Fruit fly (Drosophila melanogaster) whole organism, prepupa: Measurements from ENCODE around the gene COX5B.

Experiments
- CG10631 ChIP-seq: fragments of 200-800 bp; sonication (Bioruptor generic); optimal IDR thresholded peaks from 2 replicates; lab custom pipeline; 2016; ENCODE audit warnings: missing biosample characterization, missing genetic modification characterization
- CG10669 ChIP-seq: fragments of 200-800 bp; sonication (Bioruptor generic); optimal IDR thresholded peaks from 3 replicates; lab custom pipeline; 2018; ENCODE audit warnings: missing biosample characterization, mild to moderate bottlenecking, missing genetic modification characterization, moderate library complexity
- CG1621 ChIP-seq: fragments of 200-800 bp; sonication (Bioruptor generic); optimal IDR thresholded peaks from 3 replicates; lab custom pipeline; 2018; ENCODE audit warnings: missing biosample characterization, mild to moderate bottlenecking, missing genetic modification characterization
- CG3032 ChIP-seq: fragments of 200-800 bp; optimal IDR thresholded peaks from 2 replicates; lab custom pipeline; 2019; ENCODE audit warnings: missing biosample characterization, mild to moderate bottlenecking, missing genetic modification characterization, moderate library complexity
- CG31627 ChIP-seq: fragments of 200-800 bp; sonication (Bioruptor generic); optimal IDR thresholded peaks from 3 replicates; lab custom pipeline; 2016; ENCODE audit warnings: missing biosample characterization, missing genetic modification characterization
- CG32006 ChIP-seq: fragments of 200-800 bp; sonication (Bioruptor generic); optimal IDR thresholded peaks from 3 replicates; lab custom pipeline; 2017; ENCODE audit warnings: missing biosample characterization, mild to moderate bottlenecking, missing genetic modification characterization
- CG6163 ChIP-seq: fragments of 200-800 bp; sonication (Bioruptor generic); IDR thresholded peaks from 3 replicates; pipeline ENCODE4 v1.3.6; 2022; ENCODE audit warnings: missing biosample characterization, missing genetic modification characterization
- CG6276 ChIP-seq: fragments of 200-800 bp; sonication (Bioruptor generic); optimal IDR thresholded peaks from 2 replicates; lab custom pipeline; 2017; ENCODE audit warnings: missing biosample characterization, mild to moderate bottlenecking, missing genetic modification characterization
- CG6792 ChIP-seq: fragments of 200-800 bp; sonication (Bioruptor generic); optimal IDR thresholded peaks from 3 replicates; lab custom pipeline; 2016; ENCODE audit warnings: missing biosample characterization, missing genetic modification characterization
- CG6808 ChIP-seq: fragments of 200-800 bp; sonication (Bioruptor generic); optimal IDR thresholded peaks from 3 replicates; lab custom pipeline; 2017; ENCODE audit warnings: missing biosample characterization, missing genetic modification characterization, mild to moderate bottlenecking, moderate library complexity, missing genetic modification reagents
- CG6854 ChIP-seq: fragments of 200-800 bp; sonication (Bioruptor generic); optimal IDR thresholded peaks from 2 replicates; lab custom pipeline; 2017; ENCODE audit warnings: missing biosample characterization, mild to moderate bottlenecking, missing genetic modification characterization
- CG8119 ChIP-seq: fragments of 200-800 bp; sonication (Bioruptor generic); IDR thresholded peaks from 3 replicates; pipeline ENCODE4 v1.3.6; 2022; ENCODE audit warnings: missing biosample characterization, missing genetic modification characterization
- CG8319 ChIP-seq: fragments of 200-800 bp; sonication (Bioruptor generic); optimal IDR thresholded peaks from 3 replicates; lab custom pipeline; 2016; ENCODE audit warnings: missing biosample characterization, missing genetic modification characterization
- Eip75B ChIP-seq: fragments of 200-800 bp; sonication (Bioruptor generic); optimal IDR thresholded peaks from 3 replicates; lab custom pipeline; 2016; ENCODE audit warnings: missing biosample characterization, missing genetic modification characterization
- Eip93F ChIP-seq: fragments of 200-800 bp; sonication (Bioruptor generic); optimal IDR thresholded peaks from 2 replicates; lab custom pipeline; 2016; ENCODE audit warnings: missing biosample characterization, mild to moderate bottlenecking, missing genetic modification characterization
- Hr38 ChIP-seq: sonication (Bioruptor generic); optimal IDR thresholded peaks from 2 replicates; lab custom pipeline; 2016; ENCODE audit warnings: missing biosample characterization, missing genetic modification characterization
- Hr39 ChIP-seq: fragments of 200-800 bp; sonication (Bioruptor generic); optimal IDR thresholded peaks from 2 replicates; lab custom pipeline; 2016; ENCODE audit warnings: missing biosample characterization, missing genetic modification characterization
- Lpt ChIP-seq: fragments of 200-800 bp; sonication (Bioruptor generic); optimal IDR thresholded peaks from 3 replicates; lab custom pipeline; 2016; ENCODE audit warnings: missing biosample characterization, missing genetic modification characterization
- Met ChIP-seq: fragments of 200-800 bp; sonication (Bioruptor generic); optimal IDR thresholded peaks from 3 replicates; lab custom pipeline; 2016; ENCODE audit warnings: missing biosample characterization, missing genetic modification characterization
- OdsH ChIP-seq: fragments of 200-800 bp; sonication (Bioruptor generic); optimal IDR thresholded peaks from 3 replicates; lab custom pipeline; 2016; ENCODE audit warnings: missing biosample characterization, missing genetic modification characterization
- Sox102F ChIP-seq: fragments of 200-800 bp; sonication (Bioruptor generic); optimal IDR thresholded peaks from 2 replicates; lab custom pipeline; 2016; ENCODE audit warnings: missing biosample characterization, mild to moderate bottlenecking, missing genetic modification characterization
- Sox14 ChIP-seq: fragments of 200-800 bp; sonication (Bioruptor generic); optimal IDR thresholded peaks from 3 replicates; lab custom pipeline; 2016; ENCODE audit warnings: missing biosample characterization, missing genetic modification characterization
- Sox15 ChIP-seq: fragments of 200-800 bp; sonication (Bioruptor generic); optimal IDR thresholded peaks from 3 replicates; lab custom pipeline; 2016; ENCODE audit warnings: missing biosample characterization, missing genetic modification characterization
- achi ChIP-seq: fragments of 200-800 bp; sonication (Bioruptor generic); optimal IDR thresholded peaks from 3 replicates; lab custom pipeline; 2016; ENCODE audit warnings: missing biosample characterization, missing genetic modification characterization
- acj6 ChIP-seq: fragments of 200-800 bp; sonication (Bioruptor generic); optimal IDR thresholded peaks from 3 replicates; lab custom pipeline; 2016; ENCODE audit warnings: missing biosample characterization, missing genetic modification characterization
- fd59A ChIP-seq: fragments of 200-800 bp; sonication (Bioruptor generic); optimal IDR thresholded peaks from 2 replicates; lab custom pipeline; 2017; ENCODE audit warnings: missing biosample characterization, mild to moderate bottlenecking, missing genetic modification characterization, missing genetic modification reagents
- fkh ChIP-seq: fragments of 200-800 bp; sonication (Bioruptor generic); optimal IDR thresholded peaks from 3 replicates; lab custom pipeline; 2017; ENCODE audit warnings: missing biosample characterization, mild to moderate bottlenecking, missing genetic modification characterization, moderate library complexity
- lz ChIP-seq: fragments of 200-800 bp; sonication (Bioruptor generic); optimal IDR thresholded peaks from 3 replicates; lab custom pipeline; 2016; ENCODE audit warnings: missing biosample characterization, missing genetic modification characterization
- salr ChIP-seq, 2 experiments: fragments of 200-800 bp; sonication (Bioruptor generic); optimal IDR thresholded peaks; 3 replicates each; lab custom pipeline; 2016 to 2018; ENCODE audit warnings: missing biosample characterization in 2 of 2, missing genetic modification characterization in 2 of 2, mild to moderate bottlenecking in 1 of 2
- svp ChIP-seq: fragments of 200-800 bp; sonication (Bioruptor generic); peaks from one replicate; lab custom pipeline; 2016; ENCODE audit warnings: missing biosample characterization, missing genetic modification characterization
- topi ChIP-seq: fragments of 200-800 bp; sonication (Bioruptor generic); optimal IDR thresholded peaks from 3 replicates; lab custom pipeline; 2016; ENCODE audit warnings: missing biosample characterization, missing genetic modification characterization

Gene COX5B

dm6 chr2L:6561463-6562357 lies 4.1 kb downstream of the COX5B start, which contains the start of the genes Trmt6 and Ent2 (continued):
- TF ChIP-seq CG3032 (tag; lab: Kevin White, UChicago) = peak; percentile 95
- peak; percentile 93 for TF ChIP-seq Lpt (GFP tag; lab: Kevin White, UChicago)
- peak; percentile 99 for TF ChIP-seq CG31627 (GFP tag; lab: Kevin White, UChicago)
- peak; percentile 94 for TF ChIP-seq CG10669 (GFP tag; lab: Kevin White, UChicago)
- peak; percentile 89 for TF ChIP-seq CG6854
- peak; percentile 91 for TF ChIP-seq Hr38
- peak; percentile 85 for TF ChIP-seq CG6808 (GFP tag; lab: Kevin White, UChicago)
- TF ChIP-seq Eip75B (GFP tag; lab: Kevin White, UChicago) = peak; percentile 96
- peak; percentile 95 for TF ChIP-seq Sox102F (GFP tag; lab: Kevin White, UChicago)
- peak; percentile 98 for TF ChIP-seq svp (GFP tag; lab: Kevin White, UChicago)
- peak; percentile 92 for TF ChIP-seq fd59A (GFP tag; lab: Kevin White, UChicago)
- peak; percentile 97 for TF ChIP-seq topi
- peak; percentile 96 for TF ChIP-seq CG8319 (GFP tag; lab: Kevin White, UChicago)
- TF ChIP-seq CG10631 = peak; percentile 97
- peak; percentile 96 for TF ChIP-seq achi (GFP tag; lab: Kevin White, UChicago)
- peak; percentile 99 for TF ChIP-seq CG6163 (GFP tag; lab: Robert Waterston, UW)
- TF ChIP-seq CG32006 (GFP tag; lab: Kevin White, UChicago) = peak; percentile 98
- peak; percentile 98 for TF ChIP-seq Sox15 (GFP tag; lab: Kevin White, UChicago)
- peak; percentile 98 for TF ChIP-seq acj6 (GFP tag; lab: Kevin White, UChicago)
- peak; percentile 99 for TF ChIP-seq salr (GFP tag; optimal IDR thresholded peaks at IDR 0.05; lab: Kevin White, UChicago)

DNA sequence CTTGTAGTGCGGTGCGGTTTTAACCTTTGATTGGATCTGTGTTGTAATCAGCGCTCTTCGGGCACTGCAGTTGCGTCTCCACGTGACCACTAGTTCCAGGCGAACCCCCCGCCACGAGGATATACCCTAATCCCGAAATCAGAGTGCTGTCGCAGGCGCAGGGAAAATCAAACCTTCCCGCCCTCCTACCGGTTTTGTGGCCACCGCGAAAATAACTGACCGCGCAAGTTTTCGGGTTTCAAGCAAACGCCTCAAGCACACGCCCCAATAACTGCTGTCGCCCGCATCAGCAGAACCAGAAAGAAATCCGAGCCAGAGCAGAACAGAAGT lies 4.7 kb downstream of the COX5B start:
- TF ChIP-seq Hr38 (no peak), Sox14 (GFP tag; lab: Kevin White, UChicago) (no peak)
- TF ChIP-seq, all 60 proteins: peak for 0

dm6 chr2L:6564955-6565354 lies 7.4 kb downstream of the COX5B start:
- no peak for TF ChIP-seq CG1621 (tag; lab: Kevin White, UChicago)
- no peak for TF ChIP-seq lz
- no peak for TF ChIP-seq CG32006 (GFP tag; lab: Kevin White, UChicago)
- no peak for TF ChIP-seq CG6276
- TF ChIP-seq CG8119 (GFP tag; lab: Robert Waterston, UW) = no peak
- TF ChIP-seq Met (GFP tag; lab: Kevin White, UChicago) = no peak
- peak; percentile 83 for TF ChIP-seq svp (GFP tag; lab: Kevin White, UChicago)
- TF ChIP-seq fkh = peak; percentile 52
- TF ChIP-seq salr (GFP tag; optimal IDR thresholded peaks at IDR 0.05; lab: Kevin White, UChicago) = no peak
- TF ChIP-seq CG31627 (GFP tag; lab: Kevin White, UChicago) = no peak
- TF ChIP-seq CG6854 = no peak
- TF ChIP-seq CG6792 (GFP tag; lab: Kevin White, UChicago) = no peak
- no peak for TF ChIP-seq OdsH (GFP tag; lab: Kevin White, UChicago)

DNA sequence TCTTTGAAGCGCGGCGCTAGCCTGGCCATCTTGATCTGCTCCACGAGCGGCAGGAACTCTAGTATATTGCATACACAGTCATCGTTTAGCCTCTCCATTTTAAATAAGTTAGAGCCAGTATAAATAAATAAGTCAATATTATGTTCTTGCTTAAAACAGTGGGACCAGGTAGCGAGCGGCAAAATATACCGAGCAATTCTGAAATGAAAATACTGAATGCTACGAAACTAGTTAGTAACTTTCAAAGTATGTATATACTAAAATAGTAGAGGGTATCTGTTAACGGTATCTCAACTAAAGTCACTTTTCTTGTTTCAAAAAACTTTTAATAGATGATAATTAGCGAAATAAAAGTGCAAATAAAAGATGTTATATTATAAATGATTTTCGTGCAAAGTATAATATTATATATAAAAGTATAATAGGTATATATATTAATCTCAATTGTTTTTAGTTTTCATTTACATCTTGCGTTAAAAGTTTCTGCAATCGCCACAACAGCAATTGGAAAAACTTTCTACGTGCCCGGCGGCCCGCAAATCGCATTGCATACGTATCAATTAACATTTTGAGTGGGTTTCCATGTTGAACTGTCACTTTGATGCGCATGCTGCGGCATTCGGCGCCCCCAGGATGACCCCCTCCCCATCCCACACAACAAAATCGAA lies 8.6 kb downstream of the COX5B start, which contains the start of gene CG13766:
CG13766 (minus strand) TSS at position 162 of the 668 bp plus-strand sequence.
- peak; percentile 70 for TF ChIP-seq fkh
- no peak for TF ChIP-seq Hr38
- TF ChIP-seq achi (GFP tag; lab: Kevin White, UChicago) = no peak
- no peak for TF ChIP-seq CG8119 (GFP tag; lab: Robert Waterston, UW)
- TF ChIP-seq Hr39 = no peak
- peak; percentile 24 for TF ChIP-seq svp (GFP tag; lab: Kevin White, UChicago)
- TF ChIP-seq CG6276 = no peak
- TF ChIP-seq lz = no peak

DNA sequence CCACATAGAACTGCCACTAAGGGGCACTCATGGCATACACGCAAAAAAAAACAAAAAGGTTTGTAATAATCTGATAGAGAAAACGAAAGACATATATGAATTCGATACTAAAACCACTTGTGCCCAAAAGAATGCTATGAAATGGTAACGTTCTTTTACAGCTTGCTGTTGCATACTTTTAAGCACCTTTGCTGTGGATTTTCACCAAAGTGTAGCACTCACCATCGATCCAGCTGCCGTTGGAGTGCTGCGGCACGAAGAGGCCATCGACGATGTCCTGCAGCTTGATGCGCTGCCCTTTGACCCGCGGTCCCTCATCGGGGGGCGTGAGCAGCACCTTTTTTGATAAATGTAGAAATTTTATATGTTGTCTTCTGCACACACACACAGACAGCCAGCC lies 21.4 kb downstream of the COX5B start:
- TF ChIP-seq Eip93F (GFP tag; lab: Kevin White, UChicago) = no peak
- TF ChIP-seq svp (GFP tag; lab: Kevin White, UChicago) = peak; percentile 47
- TF ChIP-seq, all 60 proteins: peak for 1
